Fruit fly (Drosophila melanogaster) whole organism, wandering third instar larva: ENCODE measurements around the gene CG33490.
A peak's percentile ranks its signal among the peaks of the same experiment; 100 is the strongest.

ENCODE experiments used
- Abd-B ChIP-seq: fragments of >200 bp; optimal IDR thresholded peaks from 2 replicates; lab custom pipeline; 2017; ENCODE audit warnings: missing biosample characterization, missing genetic modification characterization
- CG32264 ChIP-seq: fragments of 200-800 bp; sonication (Bioruptor generic); optimal IDR thresholded peaks from 2 replicates; lab custom pipeline; 2016; ENCODE audit warnings: missing biosample characterization, missing genetic modification characterization
- CrebA ChIP-seq: fragments of 200-800 bp; sonication (Bioruptor generic); optimal IDR thresholded peaks from 2 replicates; lab custom pipeline; 2016; ENCODE audit warnings: missing biosample characterization, mild to moderate bottlenecking, missing genetic modification characterization, borderline replicate concordance
- Dif ChIP-seq: fragments of 200-275, 200-300 bp; sonication (Bioruptor generic); optimal IDR thresholded peaks from 2 replicates; lab custom pipeline; 2018; ENCODE audit warnings: missing biosample characterization, missing genetic modification characterization; ENCODE audit not compliant: partially characterized antibody
- HLH106 ChIP-seq: fragments of 200-800 bp; optimal IDR thresholded peaks from 3 replicates; lab custom pipeline; 2019; ENCODE audit warnings: missing biosample characterization, mild to moderate bottlenecking, missing genetic modification characterization, moderate library complexity
- Hnf4 ChIP-seq: fragments of 200-800 bp; sonication (Bioruptor generic); optimal IDR thresholded peaks from 2 replicates; lab custom pipeline; 2016; ENCODE audit warnings: missing biosample characterization, mild to moderate bottlenecking, missing genetic modification characterization
- Hr83 ChIP-seq: fragments of 200-300 bp; sonication (Bioruptor generic); optimal IDR thresholded peaks from 2 replicates; lab custom pipeline; 2016; ENCODE audit warnings: missing biosample characterization, mild to moderate bottlenecking, missing genetic modification characterization, moderate library complexity; ENCODE audit not compliant: poor library complexity, severe bottlenecking
- Jra ChIP-seq: sonication (Bioruptor generic); optimal IDR thresholded peaks from 2 replicates; lab custom pipeline; 2016; ENCODE audit warnings: missing biosample characterization, missing genetic modification characterization
- Mio ChIP-seq: sonication (Bioruptor generic); optimal IDR thresholded peaks from 2 replicates; lab custom pipeline; 2016; ENCODE audit warnings: missing biosample characterization, missing genetic modification characterization
- Myc ChIP-seq: fragments of >200 bp; optimal IDR thresholded peaks from 2 replicates; lab custom pipeline; 2017
- N ChIP-seq: fragments of >200 bp; optimal IDR thresholded peaks from 2 replicates; lab custom pipeline; 2018; ENCODE audit warnings: missing biosample characterization, missing external identifiers, missing genetic modification characterization
- OdsH ChIP-seq: fragments of 200-800 bp; sonication (Bioruptor generic); optimal IDR thresholded peaks from 2 replicates; lab custom pipeline; 2016; ENCODE audit warnings: missing biosample characterization, mild to moderate bottlenecking, missing genetic modification characterization
- Rel ChIP-seq, 2 experiments: fragments of 200-800 bp; sonication (Bioruptor generic) in 1 of 2; optimal IDR thresholded peaks; 2 replicates in 1 of 2; 3 replicates in 1 of 2; lab custom pipeline; 2016 to 2019; ENCODE audit warnings: mild to moderate bottlenecking in 2 of 2, missing biosample characterization in 2 of 2, missing genetic modification characterization in 2 of 2, moderate library complexity in 1 of 2
- Sp1 ChIP-seq: fragments of 200-800 bp; sonication (Bioruptor generic); optimal IDR thresholded peaks from 3 replicates; lab custom pipeline; 2019; ENCODE audit warnings: missing biosample characterization, mild to moderate bottlenecking, missing genetic modification characterization, moderate library complexity
- Vsx2 ChIP-seq: fragments of 200-300, 225-300 bp; sonication (Bioruptor generic); optimal IDR thresholded peaks from 2 replicates; lab custom pipeline; 2018; ENCODE audit warnings: missing biosample characterization, missing genetic modification characterization; ENCODE audit not compliant: partially characterized antibody
- br ChIP-seq: fragments of 200-800 bp; sonication (Bioruptor generic); optimal IDR thresholded peaks from 2 replicates; lab custom pipeline; 2016; ENCODE audit warnings: missing biosample characterization, missing genetic modification characterization
- brk ChIP-seq: fragments of 200-800 bp; sonication (Bioruptor generic); optimal IDR thresholded peaks from 2 replicates; lab custom pipeline; 2016; ENCODE audit warnings: missing biosample characterization, mild to moderate bottlenecking, missing genetic modification characterization
- dmrt93B ChIP-seq: fragments of 200-800 bp; sonication (Bioruptor generic); optimal IDR thresholded peaks from 2 replicates; lab custom pipeline; 2018; ENCODE audit warnings: missing biosample characterization, mild to moderate bottlenecking, missing genetic modification characterization
- dsf ChIP-seq: sonication (Bioruptor generic); optimal IDR thresholded peaks from 2 replicates; lab custom pipeline; 2016; ENCODE audit warnings: missing biosample characterization, missing genetic modification characterization, borderline replicate concordance
- ey ChIP-seq: fragments of 200-800 bp; sonication (Bioruptor generic); optimal IDR thresholded peaks from 2 replicates; lab custom pipeline; 2016; ENCODE audit warnings: missing biosample characterization, missing genetic modification characterization
- foxo ChIP-seq, 2 experiments: fragments of 200-800 bp; sonication (Bioruptor generic); optimal IDR thresholded peaks; 2 replicates in 1 of 2; 3 replicates in 1 of 2; lab custom pipeline; 2016 to 2017; ENCODE audit warnings: missing biosample characterization in 2 of 2, missing genetic modification characterization in 2 of 2
- fru ChIP-seq: fragments of 200-800 bp; sonication (Bioruptor generic); optimal IDR thresholded peaks from 3 replicates; lab custom pipeline; 2016; ENCODE audit warnings: missing biosample characterization, mild to moderate bottlenecking, missing genetic modification characterization
- h ChIP-seq: fragments of 200-800 bp; sonication (Bioruptor generic); optimal IDR thresholded peaks from 3 replicates; lab custom pipeline; 2016; ENCODE audit warnings: missing biosample characterization, mild to moderate bottlenecking, missing genetic modification characterization
- jim ChIP-seq: fragments of 175-275, 200-325 bp; sonication (Bioruptor generic); optimal IDR thresholded peaks from 2 replicates; lab custom pipeline; 2016; ENCODE audit warnings: missing biosample characterization, mild to moderate bottlenecking, missing genetic modification characterization
- lola ChIP-seq: fragments of >200 bp; optimal IDR thresholded peaks from 2 replicates; lab custom pipeline; 2017; ENCODE audit warnings: missing biosample characterization, missing genetic modification characterization
- pan ChIP-seq: fragments of >200 bp; optimal IDR thresholded peaks from 2 replicates; lab custom pipeline; 2017
- psq ChIP-seq: fragments of 200-800 bp; sonication (Bioruptor generic); optimal IDR thresholded peaks from 3 replicates; lab custom pipeline; 2017; ENCODE audit warnings: missing biosample characterization, mild to moderate bottlenecking, missing genetic modification characterization, moderate library complexity
- rgr ChIP-seq: fragments of 200-800 bp; sonication (Bioruptor generic); optimal IDR thresholded peaks from 3 replicates; lab custom pipeline; 2016; ENCODE audit warnings: missing biosample characterization, mild to moderate bottlenecking, missing genetic modification characterization
- sage ChIP-seq: fragments of 200-800 bp; sonication (Bioruptor generic); optimal IDR thresholded peaks from 2 replicates; lab custom pipeline; 2016; ENCODE audit warnings: missing biosample characterization, mild to moderate bottlenecking, missing genetic modification characterization
- sv ChIP-seq: fragments of 200-800 bp; sonication (Bioruptor generic); optimal IDR thresholded peaks from 3 replicates; lab custom pipeline; 2016; ENCODE audit warnings: missing biosample characterization, missing genetic modification characterization
- usp ChIP-seq: fragments of >200 bp; optimal IDR thresholded peaks from 2 replicates; lab custom pipeline; 2017; ENCODE audit warnings: missing biosample characterization, missing genetic modification characterization
- woc ChIP-seq: sonication (Bioruptor generic); optimal IDR thresholded peaks from 2 replicates; lab custom pipeline; 2016; ENCODE audit warnings: missing biosample characterization, mild to moderate bottlenecking, missing genetic modification characterization

CG33490 gene

DNA sequence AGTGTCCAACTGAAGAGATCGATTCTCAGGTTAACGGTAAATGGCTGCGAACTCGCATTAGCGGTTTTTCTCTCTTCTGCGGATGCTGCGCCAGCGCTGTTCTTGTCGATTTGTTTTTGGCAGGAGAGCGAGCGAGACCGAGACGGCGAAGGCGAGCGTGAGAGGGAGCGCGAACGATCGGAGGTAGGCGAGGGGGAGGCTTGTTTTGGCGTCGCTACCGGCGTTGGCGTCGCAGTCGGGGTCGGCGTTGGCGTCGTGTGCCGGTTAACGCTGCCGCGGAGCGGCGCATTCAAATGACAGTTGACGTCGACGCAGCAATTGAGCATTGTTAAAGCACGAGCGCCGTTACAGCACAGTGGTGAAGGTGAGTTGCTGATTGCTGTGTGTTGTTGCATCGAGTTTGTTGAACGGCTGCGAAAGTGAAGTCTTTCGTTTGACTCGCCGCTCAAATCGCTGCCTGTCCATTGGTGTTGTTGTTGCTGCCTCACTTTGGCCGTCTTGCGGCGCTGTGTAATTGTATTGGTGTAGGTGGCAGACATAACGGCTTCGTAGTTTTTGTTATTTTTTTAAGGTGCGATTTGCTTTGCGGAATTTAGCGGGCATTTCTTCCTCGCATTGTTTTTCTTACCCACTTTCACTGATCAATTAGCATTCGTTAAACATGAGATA, 12.5 kb upstream of the CG33490 start:
- TF ChIP-seq brk (GFP tag; lab: Kevin White, UChicago) (no peak), Rel (GFP tag; optimal IDR thresholded peaks at IDR 0.05; lab: Kevin White, UChicago) (no peak), Rel (tag; optimal IDR thresholded peaks at IDR 0.05; lab: Kevin White, UChicago) (no peak), h (GFP tag; lab: Kevin White, UChicago) (peak; percentile 38), Hr83 (peak; percentile 13), pan (lab: Kevin White, UChicago) (no peak), ey (GFP tag; lab: Kevin White, UChicago) (no peak)

DNA sequence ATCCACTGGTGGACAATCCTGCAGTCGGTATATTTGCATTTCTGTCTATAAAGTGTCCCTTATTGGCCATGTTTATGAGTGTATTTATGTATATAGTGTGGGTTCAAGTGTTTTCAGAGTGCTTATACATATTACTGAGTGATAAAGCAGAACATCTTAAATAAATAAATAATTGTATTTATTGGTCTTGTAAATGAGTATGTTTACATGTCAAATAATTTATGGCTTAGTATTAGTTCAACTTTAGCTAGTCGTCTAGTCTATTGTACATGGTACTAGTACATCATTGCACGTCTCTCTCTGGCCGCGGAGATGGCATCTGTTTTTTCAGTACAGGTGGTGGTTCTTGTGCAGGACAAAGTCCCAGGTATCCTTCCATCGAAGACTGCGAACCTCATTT, 9.5 kb upstream of the CG33490 start, which contains the start of gene CG32086:
Gene CG32086 (minus strand): TSS at position 101 of the 400 bp plus-strand sequence.
- no peak for TF ChIP-seq Dif (GFP tag; lab: Kevin White, UChicago)
- TF ChIP-seq brk (GFP tag; lab: Kevin White, UChicago): no peak
- no peak for TF ChIP-seq ey (GFP tag; lab: Kevin White, UChicago)
- no peak for TF ChIP-seq jim
- no peak for TF ChIP-seq HLH106
- no peak for TF ChIP-seq dmrt93B
- TF ChIP-seq Jra: no peak
- no peak for TF ChIP-seq foxo (GFP tag; optimal IDR thresholded peaks at IDR 0.05; lab: Kevin White, UChicago)
- no peak for TF ChIP-seq N (GFP tag; lab: Kevin White, UChicago)
- TF ChIP-seq, all 38 proteins: peak for 0

DNA sequence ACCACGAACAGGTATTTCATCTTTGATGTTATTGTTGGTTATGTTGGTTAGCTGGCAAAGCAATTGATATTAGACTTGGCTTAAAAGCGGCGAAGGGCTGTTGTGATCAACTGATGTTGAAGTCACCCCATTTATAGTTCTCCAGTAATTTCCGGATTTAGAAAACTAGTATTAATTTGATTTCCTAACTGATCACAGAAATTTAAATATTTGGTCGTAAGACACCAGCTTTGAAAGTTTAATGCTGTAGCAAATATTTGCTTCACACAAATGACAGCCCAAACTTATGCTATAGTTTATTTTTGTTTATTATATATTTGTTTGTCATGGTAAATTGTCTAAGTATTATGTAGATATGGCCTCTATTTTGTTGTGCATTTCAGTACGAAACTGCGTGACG, 7.6 kb upstream of the CG33490 start, which contains the start of gene CG33269:
Gene CG33269 (minus strand): TSS at position 101 of the 400 bp plus-strand sequence.
- TF ChIP-seq CrebA (GFP tag; lab: Kevin White, UChicago) (no peak), Dif (GFP tag; lab: Kevin White, UChicago) (no peak), psq (GFP tag; lab: Kevin White, UChicago) (no peak), N (GFP tag; lab: Kevin White, UChicago) (no peak), lola (GFP tag; lab: Kevin White, UChicago) (no peak), Abd-B (no peak), Mio (GFP tag; lab: Kevin White, UChicago) (no peak), h (GFP tag; lab: Kevin White, UChicago) (no peak), OdsH (GFP tag; lab: Kevin White, UChicago) (no peak), CG32264 (GFP tag; lab: Kevin White, UChicago) (no peak), foxo (GFP tag; optimal IDR thresholded peaks at IDR 0.05; lab: Kevin White, UChicago) (no peak), brk (GFP tag; lab: Kevin White, UChicago) (no peak), Hnf4 (GFP tag; lab: Kevin White, UChicago) (no peak)

DNA sequence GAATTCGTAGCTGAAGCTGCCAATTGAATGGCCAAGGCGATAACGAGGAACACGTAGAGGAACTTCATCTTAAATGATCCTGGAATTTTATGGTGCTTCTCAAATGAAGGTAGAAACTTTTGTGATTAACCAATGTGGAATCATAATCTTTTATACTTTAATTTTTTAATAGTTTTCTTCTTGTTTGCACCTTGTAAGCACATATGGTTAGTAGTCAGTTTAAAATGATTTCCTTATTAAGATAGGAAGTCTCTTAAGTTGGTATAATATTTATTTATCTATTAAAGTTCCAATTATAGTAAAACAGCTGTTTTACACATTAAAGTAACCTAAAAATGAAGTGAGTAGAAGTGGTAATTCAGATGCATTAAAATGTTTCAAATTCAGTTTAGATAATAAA, 6.5 kb upstream of the CG33490 start, which contains the start of gene CG43391:
Gene CG43391 (minus strand): TSS at position 101 of the 400 bp plus-strand sequence.
- TF ChIP-seq CrebA (GFP tag; lab: Kevin White, UChicago): no peak
- TF ChIP-seq fru (GFP tag; lab: Kevin White, UChicago): no peak
- TF ChIP-seq Myc (lab: Kevin White, UChicago): no peak
- no peak for TF ChIP-seq usp
- no peak for TF ChIP-seq psq (GFP tag; lab: Kevin White, UChicago)
- TF ChIP-seq jim: no peak
- TF ChIP-seq rgr (GFP tag; lab: Kevin White, UChicago): no peak
- no peak for TF ChIP-seq h (GFP tag; lab: Kevin White, UChicago)
- no peak for TF ChIP-seq Vsx2 (GFP tag; lab: Kevin White, UChicago)
- TF ChIP-seq Hr83: no peak
- no peak for TF ChIP-seq woc
- no peak for TF ChIP-seq pan (lab: Kevin White, UChicago)
- no peak for TF ChIP-seq br
- no peak for TF ChIP-seq sv (GFP tag; lab: Kevin White, UChicago)
- no peak for TF ChIP-seq HLH106

DNA sequence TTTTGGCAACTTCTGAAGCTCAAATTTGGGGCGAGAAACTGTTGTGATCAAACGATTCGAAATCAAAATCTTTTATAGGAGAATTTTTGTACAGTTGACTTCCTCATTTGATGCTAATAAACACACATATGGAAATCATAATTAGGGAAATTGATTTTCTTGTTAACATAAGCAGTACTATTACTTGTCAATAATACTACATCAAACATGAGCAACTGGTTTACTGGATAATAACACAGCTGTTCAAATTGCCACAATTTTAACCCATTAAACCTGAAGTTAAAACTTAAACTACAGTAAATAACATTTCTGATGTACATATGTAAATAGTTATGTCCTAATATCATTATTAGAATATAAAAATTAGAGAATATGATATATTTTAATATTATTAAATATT, 5.5 kb upstream of the CG33490 start, which contains the start of gene CG43390:
Gene CG43390 (minus strand): TSS at position 32 of the 400 bp plus-strand sequence.
- TF ChIP-seq OdsH (GFP tag; lab: Kevin White, UChicago) (no peak), br (no peak), h (GFP tag; lab: Kevin White, UChicago) (no peak), dsf (GFP tag; lab: Kevin White, UChicago) (no peak), rgr (GFP tag; lab: Kevin White, UChicago) (no peak), usp (no peak), Sp1 (GFP tag; lab: Kevin White, UChicago) (no peak), sage (GFP tag; lab: Kevin White, UChicago) (no peak), N (GFP tag; lab: Kevin White, UChicago) (no peak), Mio (GFP tag; lab: Kevin White, UChicago) (no peak), pan (lab: Kevin White, UChicago) (no peak), Jra (no peak), ey (GFP tag; lab: Kevin White, UChicago) (no peak)
